Worm (Caenorhabditis elegans): ENCODE results near the gene C02B8.7.

Gene C02B8.7

ce11 chrX:8151409-8151808, 13.7 kb upstream of the C02B8.7 start:
- TF ChIP-seq lin-11 (tag; optimal IDR thresholded peaks at IDR 0.05) (peak; percentile 13), nhr-6 (tag; optimal IDR thresholded peaks at IDR 0.05) (no peak)

ce11 chrX:8150621-8151020, 12.9 kb upstream of the C02B8.7 start, which contains the start of gene F22F1.2:
TSS of gene F22F1.2 (minus strand) at chrX:8150721.
- TF ChIP-seq nhr-21 (tag; optimal IDR thresholded peaks at IDR 0.05) (no peak), gmeb-1 (tag; optimal IDR thresholded peaks at IDR 0.05) (no peak), ceh-82 (tag; optimal IDR thresholded peaks at IDR 0.05) (no peak), ama-1 (optimal IDR thresholded peaks at IDR 0.05) (no peak)

ce11 chrX:8148993-8149392, 11.3 kb upstream of the C02B8.7 start:
- TF ChIP-seq unc-55 (GFP tag; optimal IDR thresholded peaks at IDR 0.05), result no peak
- TF ChIP-seq nhr-129 (tag; optimal IDR thresholded peaks at IDR 0.05), result no peak
- TF ChIP-seq gmeb-1 (tag; optimal IDR thresholded peaks at IDR 0.05), result no peak
- no peak for TF ChIP-seq R02D3.7 (tag; optimal IDR thresholded peaks at IDR 0.05)
- TF ChIP-seq crh-2 (tag; optimal IDR thresholded peaks at IDR 0.05), result no peak
- TF ChIP-seq unc-62 (GFP tag; optimal IDR thresholded peaks at IDR 0.05), result no peak
- no peak for TF ChIP-seq mab-5 (tag; optimal IDR thresholded peaks at IDR 0.05)
- TF ChIP-seq unc-39 (tag; optimal IDR thresholded peaks at IDR 0.05), result no peak
- TF ChIP-seq dmd-4 (tag; optimal IDR thresholded peaks at IDR 0.05), result no peak
- no peak for TF ChIP-seq ztf-11 (tag; optimal IDR thresholded peaks at IDR 0.05)

- TF ChIP-seq ama-1 (optimal IDR thresholded peaks at IDR 0.05), result no peak
- TF ChIP-seq ztf-1 (GFP tag; conservative IDR thresholded peaks at IDR 0.05), result no peak
- TF ChIP-seq lin-13 (GFP tag; optimal IDR thresholded peaks at IDR 0.05), result no peak
- TF ChIP-seq mdl-1 (tag; optimal IDR thresholded peaks at IDR 0.05), result no peak
- TF ChIP-seq mbf-1 (tag; optimal IDR thresholded peaks at IDR 0.05), result no peak
- no peak for TF ChIP-seq egl-27 (tag; optimal IDR thresholded peaks at IDR 0.05)
- TF ChIP-seq lsy-2 (tag; optimal IDR thresholded peaks at IDR 0.05), result no peak
- no peak for TF ChIP-seq snpc-4 (tag; optimal IDR thresholded peaks at IDR 0.05)
- TF ChIP-seq dmd-4 (tag; optimal IDR thresholded peaks at IDR 0.05), result no peak
- no peak for TF ChIP-seq nhr-129 (tag; optimal IDR thresholded peaks at IDR 0.05)
- TF ChIP-seq unc-39 (tag; optimal IDR thresholded peaks at IDR 0.05), result no peak
- no peak for TF ChIP-seq sma-3 (GFP tag; optimal IDR thresholded peaks at IDR 0.05)
- no peak for TF ChIP-seq ceh-82 (tag; optimal IDR thresholded peaks at IDR 0.05)
- TF ChIP-seq nhr-77 (tag; optimal IDR thresholded peaks at IDR 0.05), result no peak
These were observed 9.7 kb upstream of the C02B8.7 start, which contains the start of gene C02B8.1 for ce11 chrX:8147398-8147797. TSS of gene C02B8.1 (plus strand) at chrX:8147698.

ce11 chrX:8139146-8139545, 1.5 kb upstream of the C02B8.7 start, which contains the start of gene C02B8.3:
TSS of gene C02B8.3 (plus strand) at chrX:8139446.
- TF ChIP-seq nhr-12 (tag; optimal IDR thresholded peaks at IDR 0.05) (no peak), mab-5 (tag; optimal IDR thresholded peaks at IDR 0.05) (no peak), sem-4 (tag; optimal IDR thresholded peaks at IDR 0.05) (no peak), ceh-82 (tag; optimal IDR thresholded peaks at IDR 0.05) (no peak), aly-2 (tag; optimal IDR thresholded peaks at IDR 0.05) (no peak), elt-3 (tag; optimal IDR thresholded peaks at IDR 0.05) (no peak), nhr-11 (tag; optimal IDR thresholded peaks at IDR 0.05) (no peak), nhr-77 (tag; optimal IDR thresholded peaks at IDR 0.05) (no peak)

ce11 chrX:8136276-8136891, 1.3 kb downstream of the C02B8.7 start, which contains the start of gene C02B8.6:
TSS of gene C02B8.6 (minus strand) at chrX:8136326.
- peak; percentile 82 for TF ChIP-seq nhr-129 (tag; optimal IDR thresholded peaks at IDR 0.05)
- TF ChIP-seq unc-55 (GFP tag; optimal IDR thresholded peaks at IDR 0.05), result peak; percentile 70
- peak; percentile 59 for TF ChIP-seq C34F6.9 (tag; optimal IDR thresholded peaks at IDR 0.05)
- no peak for TF ChIP-seq blmp-1 (tag; optimal IDR thresholded peaks at IDR 0.05; ENCODE audit: insufficient read depth)
- TF ChIP-seq lin-13 (GFP tag; optimal IDR thresholded peaks at IDR 0.05), result peak; percentile 44
- TF ChIP-seq F13H6.1 (tag; optimal IDR thresholded peaks at IDR 0.05), result peak; percentile 39
- TF ChIP-seq lin-39 (tag; optimal IDR thresholded peaks at IDR 0.05), result no peak
- peak; percentile 86 for TF ChIP-seq fos-1 (tag; optimal IDR thresholded peaks at IDR 0.05)
- TF ChIP-seq crh-2 (tag; optimal IDR thresholded peaks at IDR 0.05), result peak; percentile 51

Measured in whole organism, L2 larva.